Worm (Caenorhabditis elegans) whole organism, L1 larva: ENCODE results near the gene F55C12.4.

ENCODE experiments used
- C04F5.9 ChIP-seq: sonication (generic microtip); optimal IDR thresholded peaks from 2 replicates; lab custom pipeline; 2016; ENCODE audit warnings: missing genetic modification characterization, missing compliant biosample characterization
- C16A3.4 ChIP-seq: fragments of 150-350 bp; optimal IDR thresholded peaks from 2 replicates; lab custom pipeline; 2014; ENCODE audit warnings: missing biosample characterization, missing genetic modification characterization
- aha-1 ChIP-seq: fragments of 150-350 bp; optimal IDR thresholded peaks from 2 replicates; lab custom pipeline; 2014; ENCODE audit warnings: missing biosample characterization, missing genetic modification characterization
- alr-1 ChIP-seq: fragments of 200-800 bp; sonication (Bioruptor generic); optimal IDR thresholded peaks from 2 replicates; lab custom pipeline; 2018; ENCODE audit warnings: borderline replicate concordance, mild to moderate bottlenecking, missing genetic modification characterization, missing compliant biosample characterization
- aly-2 ChIP-seq: fragments of 150-350 bp; optimal IDR thresholded peaks from 2 replicates; lab custom pipeline; 2014; ENCODE audit warnings: missing biosample characterization, missing genetic modification characterization
- ceh-8 ChIP-seq: fragments of 200-800 bp; sonication (Bioruptor generic); optimal IDR thresholded peaks from 2 replicates; lab custom pipeline; 2018; ENCODE audit warnings: mild to moderate bottlenecking, missing genetic modification characterization, moderate library complexity, missing compliant biosample characterization
- ceh-88 ChIP-seq: fragments of 200-800 bp; sonication (Bioruptor generic); IDR thresholded peaks from 2 replicates; pipeline ENCODE4 v1.3.6; 2022; ENCODE audit warnings: missing genetic modification characterization, missing compliant biosample characterization
- ceh-90 ChIP-seq: sonication (generic microtip); optimal IDR thresholded peaks from 2 replicates; lab custom pipeline; 2016; ENCODE audit warnings: missing genetic modification characterization, missing compliant biosample characterization
- ces-1 ChIP-seq: fragments of 150-350 bp; optimal IDR thresholded peaks from 2 replicates; lab custom pipeline; 2014; ENCODE audit warnings: missing biosample characterization, missing genetic modification reagents, missing genetic modification characterization
- dpl-1 ChIP-seq, 3 experiments: fragments of 150-350 bp in 2 of 3; sonication (generic microtip) in 1 of 3; optimal IDR thresholded peaks; 2 replicates each; lab custom pipeline; 2014 to 2017; ENCODE audit warnings: missing biosample characterization in 3 of 3, missing genetic modification characterization in 3 of 3, missing genetic modification reagents in 3 of 3
- efl-1 ChIP-seq, 4 experiments: fragments of 150-350 bp; optimal IDR thresholded peaks in 3 of 4; peaks in 1 of 4; 1 replicate in 1 of 4; 2 replicates in 3 of 4; lab custom pipeline; 2014; ENCODE audit warnings: missing biosample characterization in 2 of 4, missing genetic modification characterization in 2 of 4, missing genetic modification reagents in 2 of 4
- efl-3 ChIP-seq: fragments of 200-800 bp; sonication (Bioruptor generic); optimal IDR thresholded peaks from 2 replicates; lab custom pipeline; 2018; ENCODE audit warnings: mild to moderate bottlenecking, missing genetic modification characterization, missing compliant biosample characterization
- egl-27 ChIP-seq, 2 experiments: fragments of 150-350 bp in 1 of 2; sonication (generic microtip); optimal IDR thresholded peaks; 3 replicates each; lab custom pipeline; 2017 to 2018; ENCODE audit warnings: missing biosample characterization in 2 of 2, missing genetic modification characterization in 2 of 2, missing genetic modification reagents in 2 of 2
- elt-3 ChIP-seq, 6 experiments: fragments of 150-350 bp in 1 of 6; sonication (generic microtip); optimal IDR thresholded peaks; 2 replicates each; lab custom pipeline; 2017 to 2018; ENCODE audit warnings: missing biosample characterization in 6 of 6, missing genetic modification characterization in 6 of 6, inconsistent platforms in 1 of 6
- fkh-4 ChIP-seq: sonication (generic microtip); optimal IDR thresholded peaks from 2 replicates; lab custom pipeline; 2016; ENCODE audit warnings: missing compliant biosample characterization, missing genetic modification characterization, borderline replicate concordance
- fos-1 ChIP-seq: fragments of 150-350 bp; optimal IDR thresholded peaks from 2 replicates; lab custom pipeline; 2014; ENCODE audit warnings: missing biosample characterization, missing genetic modification characterization
- hlh-17 ChIP-seq: fragments of 200-800 bp; sonication (Bioruptor generic); optimal IDR thresholded peaks from 2 replicates; lab custom pipeline; 2018; ENCODE audit warnings: missing genetic modification characterization, mild to moderate bottlenecking, missing compliant biosample characterization, moderate library complexity, borderline replicate concordance
- hpl-2 ChIP-seq: fragments of 150-350 bp; optimal IDR thresholded peaks from 2 replicates; lab custom pipeline; 2014; ENCODE audit warnings: missing biosample characterization, missing genetic modification reagents, missing genetic modification characterization
- isw-1 ChIP-seq: fragments of 200-800 bp; sonication (Bioruptor generic); IDR thresholded peaks from 2 replicates; pipeline ENCODE4 v1.3.6; 2022; ENCODE audit warnings: missing genetic modification characterization, missing compliant biosample characterization
- jun-1 ChIP-seq: fragments of 150-350 bp; optimal IDR thresholded peaks from 2 replicates; lab custom pipeline; 2014; ENCODE audit warnings: missing biosample characterization, missing genetic modification reagents, missing genetic modification characterization
- lin-13 ChIP-seq: fragments of 150-350 bp; optimal IDR thresholded peaks from 2 replicates; lab custom pipeline; 2014; ENCODE audit warnings: missing biosample characterization, missing genetic modification reagents, missing genetic modification characterization
- lin-14 ChIP-seq: fragments of 200-800 bp; sonication (Bioruptor generic); optimal IDR thresholded peaks from 2 replicates; lab custom pipeline; 2018; ENCODE audit warnings: mild to moderate bottlenecking, missing genetic modification characterization, moderate library complexity, missing compliant biosample characterization
- lin-15B ChIP-seq: fragments of 150-350 bp; sonication (generic microtip); optimal IDR thresholded peaks from 3 replicates; lab custom pipeline; 2014; ENCODE audit warnings: missing biosample characterization, missing genetic modification characterization
- lsy-2 ChIP-seq, 2 experiments: fragments of 150-350 bp; optimal IDR thresholded peaks; 2 replicates each; lab custom pipeline; 2014; ENCODE audit warnings: missing biosample characterization in 2 of 2, missing genetic modification characterization in 2 of 2
- mep-1 ChIP-seq: fragments of 150-350 bp; optimal IDR thresholded peaks from 2 replicates; lab custom pipeline; 2014; ENCODE audit warnings: missing biosample characterization, missing genetic modification characterization
- nhr-11 ChIP-seq: fragments of 150-350 bp; optimal IDR thresholded peaks from 2 replicates; lab custom pipeline; 2014; ENCODE audit warnings: missing biosample characterization, missing genetic modification characterization
- nhr-12 ChIP-seq: sonication (generic microtip); optimal IDR thresholded peaks from 2 replicates; lab custom pipeline; 2017; ENCODE audit warnings: missing biosample characterization, missing genetic modification characterization
- nhr-19 ChIP-seq: fragments of 200-800 bp; sonication (Bioruptor generic); conservative IDR thresholded peaks from 2 replicates; pipeline ENCODE4 v1.3.6; 2022; ENCODE audit warnings: missing genetic modification characterization, missing compliant biosample characterization
- nhr-20 ChIP-seq: sonication (generic microtip); optimal IDR thresholded peaks from 2 replicates; lab custom pipeline; 2016; ENCODE audit warnings: mild to moderate bottlenecking, missing genetic modification characterization, missing compliant biosample characterization
- nhr-237 ChIP-seq: fragments of 150-350 bp; optimal IDR thresholded peaks from 2 replicates; lab custom pipeline; 2014; ENCODE audit warnings: missing biosample characterization, missing genetic modification characterization
- nhr-85 ChIP-seq: sonication (generic microtip); peaks from one replicate; lab custom pipeline; 2016; ENCODE audit warnings: missing genetic modification characterization, inconsistent platforms, missing compliant biosample characterization
- nhr-90 ChIP-seq: sonication (generic microtip); optimal IDR thresholded peaks from 2 replicates; lab custom pipeline; 2016; ENCODE audit warnings: mild to moderate bottlenecking, missing genetic modification characterization, missing compliant biosample characterization; ENCODE audit not compliant: poor library complexity
- pag-3 ChIP-seq: sonication (generic microtip); optimal IDR thresholded peaks from 2 replicates; lab custom pipeline; 2017; ENCODE audit warnings: missing genetic modification characterization, mild to moderate bottlenecking, missing compliant biosample characterization, antibody characterized with exemption, borderline replicate concordance; ENCODE audit not compliant: insufficient read depth
- pqm-1 ChIP-seq: sonication (generic microtip); optimal IDR thresholded peaks from 3 replicates; lab custom pipeline; 2017; ENCODE audit warnings: missing biosample characterization, missing genetic modification characterization
- skn-1 ChIP-seq: fragments of 150-350 bp; optimal IDR thresholded peaks from 2 replicates; lab custom pipeline; 2014; ENCODE audit warnings: missing biosample characterization, missing genetic modification characterization
- snpc-4 ChIP-seq: fragments of 150-350 bp; optimal IDR thresholded peaks from 2 replicates; lab custom pipeline; 2014; ENCODE audit warnings: missing biosample characterization, missing genetic modification characterization
- snu-23 ChIP-seq: sonication (generic microtip); optimal IDR thresholded peaks from 2 replicates; lab custom pipeline; 2016; ENCODE audit warnings: missing genetic modification characterization, missing compliant biosample characterization
- sup-37 ChIP-seq: fragments of 200-800 bp; sonication (Bioruptor generic); optimal IDR thresholded peaks from 2 replicates; lab custom pipeline; 2018; ENCODE audit warnings: mild to moderate bottlenecking, missing genetic modification characterization, missing compliant biosample characterization
- unc-130 ChIP-seq: fragments of 150-350 bp; optimal IDR thresholded peaks from 2 replicates; lab custom pipeline; 2017; ENCODE audit warnings: missing biosample characterization, missing genetic modification characterization, inconsistent platforms
- unc-30 ChIP-seq: sonication (generic microtip); optimal IDR thresholded peaks from 2 replicates; lab custom pipeline; 2017; ENCODE audit warnings: missing biosample characterization, missing genetic modification characterization
- unc-62 ChIP-seq: fragments of 150-350 bp; optimal IDR thresholded peaks from 2 replicates; lab custom pipeline; 2014; ENCODE audit warnings: missing biosample characterization, missing genetic modification reagents, missing genetic modification characterization
- unc-86 ChIP-seq: sonication (generic microtip); optimal IDR thresholded peaks from 2 replicates; lab custom pipeline; 2016; ENCODE audit warnings: missing genetic modification characterization, missing compliant biosample characterization
- unc-98 ChIP-seq: fragments of 200-800 bp; sonication (Bioruptor generic); IDR thresholded peaks from 2 replicates; pipeline ENCODE4 v1.3.6; 2022; ENCODE audit warnings: missing genetic modification characterization, missing compliant biosample characterization
- vab-15 ChIP-seq: sonication (generic microtip); optimal IDR thresholded peaks from 2 replicates; lab custom pipeline; 2017; ENCODE audit warnings: missing genotype, mild to moderate bottlenecking, missing genetic modification characterization, missing compliant biosample characterization
- xbp-1 ChIP-seq: sonication (generic microtip); optimal IDR thresholded peaks from 2 replicates; lab custom pipeline; 2016; ENCODE audit warnings: missing genetic modification characterization, missing compliant biosample characterization
- zip-4 ChIP-seq: fragments of 200-800 bp; sonication (Bioruptor generic); optimal IDR thresholded peaks from 2 replicates; lab custom pipeline; 2018; ENCODE audit warnings: mild to moderate bottlenecking, missing genetic modification characterization, moderate library complexity, missing compliant biosample characterization

F55C12.4 gene

ce11 chrII:5839227-5839626, 19.0 kb downstream of the F55C12.4 start, which contains the start of gene ZK1248.19 (continued):
- no peak for TF ChIP-seq pag-3 (tag; lab: Kevin White, UChicago)
- no peak for TF ChIP-seq unc-98 (GFP tag; lab: Robert Waterston, UW)
- peak; percentile 54 for TF ChIP-seq C16A3.4

DNA sequence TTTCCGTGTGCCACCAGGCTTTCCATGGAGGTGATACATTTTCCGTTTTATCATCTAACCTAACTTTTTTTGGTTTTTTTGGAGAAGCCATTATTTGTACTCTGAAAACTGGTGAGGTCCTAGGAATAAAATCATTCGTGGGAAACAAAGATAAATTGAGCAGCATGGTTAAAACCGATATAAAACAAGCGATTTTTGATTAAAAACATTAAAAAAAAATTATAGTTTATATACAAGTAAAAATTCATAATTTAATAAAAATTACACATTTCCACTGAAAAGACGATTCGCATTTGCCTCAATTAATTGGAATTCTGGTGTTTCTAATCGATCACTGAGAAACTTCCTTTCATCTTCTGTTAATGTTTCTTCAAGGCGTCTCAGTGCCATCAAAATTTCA, 19.8 kb downstream of the F55C12.4 start, which contains the start of gene ZK1248.15:
Gene ZK1248.15, minus strand, starts transcription at position 101 of the 400 bp plus-strand sequence.
- TF ChIP-seq efl-3 (GFP tag; lab: Kevin White, UChicago) (no peak), unc-62 (GFP tag; lab: Kevin White, UChicago) (no peak), nhr-11 (tag; lab: Kevin White, UChicago) (no peak), vab-15 (tag; lab: Kevin White, UChicago) (no peak), unc-30 (no peak), sup-37 (no peak), nhr-85 (tag; lab: Kevin White, UChicago) (no peak), alr-1 (tag; lab: Kevin White, UChicago) (no peak), unc-86 (no peak), unc-130 (tag; lab: Kevin White, UChicago) (no peak), snu-23 (no peak), aly-2 (tag; lab: Kevin White, UChicago) (no peak), xbp-1 (no peak), lin-15B (tag; lab: Kevin White, UChicago) (no peak), pag-3 (tag; lab: Kevin White, UChicago) (no peak)
- TF ChIP-seq, all 84 proteins: peak for 0

DNA sequence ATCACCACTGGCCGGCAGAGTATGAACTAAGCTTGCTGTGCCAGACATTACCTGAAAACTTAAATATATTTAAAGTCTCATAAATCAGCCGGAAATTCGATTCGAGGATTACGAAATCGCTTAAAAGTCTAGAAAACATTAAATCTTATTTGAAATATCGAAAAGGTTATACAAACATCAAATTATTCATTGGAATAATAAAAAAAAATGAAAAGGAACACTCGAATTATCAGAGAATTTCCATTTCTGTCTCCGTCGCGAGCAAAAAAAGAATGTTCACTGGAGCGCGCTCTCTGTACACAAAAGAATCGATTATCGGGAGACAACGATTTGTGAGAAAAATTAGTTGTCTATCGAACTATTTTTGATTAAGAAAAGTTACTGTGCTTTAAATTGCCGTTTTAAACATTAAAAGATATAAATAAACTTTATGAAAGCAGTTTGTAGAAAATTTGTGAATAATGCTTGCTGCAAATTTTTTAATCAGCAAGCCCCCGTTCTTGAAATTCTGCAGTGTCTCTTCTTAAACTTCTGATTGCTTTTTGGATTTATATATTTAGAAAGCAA, 22.0 kb downstream of the F55C12.4 start, which contains the start of gene fzo-1:
Gene fzo-1, minus strand, starts transcription at position 51 of the 567 bp plus-strand sequence.
- TF ChIP-seq sup-37 (no peak), dpl-1 (GFP tag; optimal IDR thresholded peaks at IDR 0.05; lab: Kevin White, UChicago) (peak; percentile 13 to 35 (median 21)), isw-1 (peak; percentile 52), ceh-90 (tag; lab: Kevin White, UChicago) (peak; percentile 64), C04F5.9 (peak; percentile 33), alr-1 (tag; lab: Kevin White, UChicago) (no peak), jun-1 (tag; lab: Kevin White, UChicago) (no peak), hlh-17 (GFP tag; lab: Kevin White, UChicago) (no peak), ceh-8 (GFP tag; lab: Kevin White, UChicago) (no peak), unc-130 (tag; lab: Kevin White, UChicago) (no peak), ceh-88 (peak; percentile 24; the same call in 1 of the 2 replicates), lin-15B (tag; lab: Kevin White, UChicago) (peak; percentile 15), aly-2 (tag; lab: Kevin White, UChicago) (no peak), nhr-20 (tag; lab: Kevin White, UChicago) (peak; percentile 59), zip-4 (no peak), ces-1 (no peak), fkh-4 (tag; lab: Kevin White, UChicago) (peak; percentile 39), nhr-12 (tag; lab: Kevin White, UChicago) (no peak), mep-1 (tag; lab: Kevin White, UChicago) (no peak), nhr-19 (0 out of 2 replicates have a peak, but pooled peaks have one; percentile 16), skn-1 (tag; lab: Kevin White, UChicago) (peak; percentile 27), pqm-1 (tag; lab: Kevin White, UChicago) (no peak), elt-3 (tag; optimal IDR thresholded peaks at IDR 0.05; lab: Kevin White, UChicago) (no peak), hpl-2 (GFP tag; lab: Kevin White, UChicago) (no peak), unc-30 (no peak), egl-27 (tag; optimal IDR thresholded peaks at IDR 0.05; lab: Kevin White, UChicago) (no peak), lin-13 (no peak), fos-1 (tag; lab: Kevin White, UChicago) (no peak), efl-1 (optimal IDR thresholded peaks at IDR 0.05; lab: Kevin White, UChicago) (peak; percentile 42 to 50), efl-1 (GFP tag; optimal IDR thresholded peaks at IDR 0.05 in 1 of 2; lab: Kevin White, UChicago) (peak; percentile 22 to 36), snpc-4 (tag; lab: Kevin White, UChicago) (peak; percentile 20), nhr-90 (peak; percentile 75), lsy-2 (tag; optimal IDR thresholded peaks at IDR 0.05; lab: Kevin White, UChicago) (peak in 1 of 2 experiments; percentile 66), lin-14 (GFP tag; lab: Kevin White, UChicago) (peak; percentile 73), nhr-237 (no peak), nhr-85 (tag; lab: Kevin White, UChicago) (peak; percentile 56), aha-1 (tag; lab: Kevin White, UChicago) (no peak), xbp-1 (peak; percentile 54)
